Worm (Caenorhabditis elegans) whole organism, L4/young adult: Measurements from ENCODE around the gene T11F9.14.
"Not testable (repeated sequence)": the region's sequence is repeated elsewhere in the genome, so short reads cannot be mapped to it uniquely, and the experiment has no call there.

Source experiments
- W03F9.2 ChIP-seq: fragments of 150-350 bp; optimal IDR thresholded peaks from 2 replicates; lab custom pipeline; 2014; ENCODE audit warnings: missing biosample characterization, missing genetic modification characterization
- dao-5 ChIP-seq: sonication (generic microtip); optimal IDR thresholded peaks from 2 replicates; lab custom pipeline; 2016; ENCODE audit warnings: missing genotype, missing genetic modification characterization, moderate library complexity, missing compliant biosample characterization
- him-1 ChIP-seq: sonication (generic microtip); optimal IDR thresholded peaks from 2 replicates; lab custom pipeline; 2016; ENCODE audit warnings: missing genotype, missing genetic modification reagents, missing genetic modification characterization, missing compliant biosample characterization

T11F9.14 gene

DNA sequence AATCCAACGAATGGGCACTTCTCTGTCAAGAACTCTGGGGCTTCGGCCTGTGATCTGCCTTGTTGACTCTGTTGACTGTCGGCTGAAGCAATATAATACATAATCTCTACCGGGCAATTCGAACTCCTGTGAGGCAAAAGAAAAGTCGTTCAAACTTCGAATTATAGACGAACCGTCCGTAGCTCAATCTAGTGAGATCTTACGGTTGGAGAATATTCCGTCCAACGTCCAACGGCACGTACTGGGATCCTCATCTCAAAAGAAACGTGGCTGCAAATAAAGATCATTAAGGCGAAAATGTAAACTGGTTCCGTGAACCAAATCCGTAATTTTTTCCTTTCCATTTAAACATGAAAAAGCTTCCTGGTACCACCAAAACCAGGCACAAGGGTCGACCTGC lies at the start of gene T11F9.14:
Gene T11F9.14, minus strand, starts transcription at position 101 of the 400 bp plus-strand sequence.
- TF ChIP-seq him-1, dao-5, W03F9.2 (tag; lab: Kevin White, UChicago): not testable (repeated sequence)

DNA sequence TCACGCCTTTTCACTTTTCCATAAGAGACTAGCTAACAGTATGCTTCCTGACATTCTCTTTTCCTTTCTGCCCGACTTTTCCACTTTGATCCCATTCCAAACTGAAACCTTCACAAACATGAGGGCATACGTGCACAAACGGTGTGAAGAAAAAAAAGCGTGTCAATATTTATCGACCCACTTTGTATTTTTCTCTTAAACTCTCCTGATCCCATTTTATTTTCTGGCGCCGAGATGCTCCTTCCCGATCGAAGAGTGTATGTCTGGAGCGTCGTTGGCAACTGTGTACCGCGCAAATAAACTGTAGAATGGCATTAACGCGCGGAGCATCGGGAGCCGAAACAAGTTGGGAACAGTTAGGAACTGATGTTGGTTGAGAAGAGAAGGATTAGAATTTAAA lies 48.9 kb upstream of the T11F9.14 start:
- TF ChIP-seq dao-5 (tag; lab: Kevin White, UChicago) = no peak
- no peak for TF ChIP-seq W03F9.2 (tag; lab: Kevin White, UChicago)
- TF ChIP-seq him-1 (tag; lab: Kevin White, UChicago) = no peak

DNA sequence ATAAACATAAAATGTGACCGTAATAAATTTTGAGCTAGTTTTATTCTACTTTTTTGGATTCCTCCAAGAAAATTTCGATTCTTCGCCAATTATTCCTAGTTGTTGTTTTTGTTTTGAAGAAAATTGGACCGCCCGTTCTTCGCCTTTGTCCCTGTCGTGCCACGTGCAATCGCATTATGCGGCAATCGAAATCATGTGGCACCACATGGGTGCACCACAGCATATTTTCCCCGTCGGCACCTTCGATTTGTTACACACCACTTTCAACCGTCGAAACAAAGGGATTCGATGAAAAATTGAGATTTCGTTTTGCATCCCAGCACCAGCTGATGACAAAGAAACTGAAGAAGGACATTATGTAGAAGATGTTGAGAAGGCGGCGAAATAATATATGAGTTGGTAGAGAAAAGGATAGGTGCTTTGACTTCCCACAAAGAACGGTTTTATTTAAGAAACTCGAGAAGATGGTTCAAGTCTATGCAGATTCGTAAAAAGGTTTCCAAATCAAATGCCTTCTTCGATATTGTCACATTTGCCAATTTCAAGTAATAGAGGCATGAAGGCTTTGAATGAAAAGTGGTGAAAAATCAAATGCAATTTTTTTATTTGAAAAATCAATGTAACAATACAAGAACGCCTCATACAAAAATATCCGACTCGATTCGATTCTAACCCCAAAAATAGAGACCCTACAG lies 48.1 kb upstream of the T11F9.14 start:
- no peak for TF ChIP-seq dao-5 (tag; lab: Kevin White, UChicago)
- no peak for TF ChIP-seq W03F9.2 (tag; lab: Kevin White, UChicago)
- TF ChIP-seq him-1 (tag; lab: Kevin White, UChicago) = no peak

DNA sequence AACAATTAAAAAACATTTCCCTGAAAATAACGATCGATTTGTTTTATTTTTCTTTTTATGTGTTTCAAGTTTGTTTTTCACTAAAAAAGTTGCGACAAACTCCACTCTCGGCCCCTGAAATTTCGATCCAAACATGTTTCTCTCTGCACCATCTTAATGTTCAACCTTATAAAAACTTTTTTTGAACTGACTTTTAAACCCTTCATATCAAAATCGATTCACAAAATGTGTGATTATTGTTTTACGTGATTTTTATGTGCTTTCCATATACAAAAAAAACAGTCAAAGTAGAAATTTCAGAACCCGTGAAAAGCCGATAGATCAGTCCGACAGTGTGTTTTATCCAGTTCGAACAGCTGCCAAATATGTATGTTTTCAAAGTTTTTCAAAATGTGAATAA lies 46.9 kb upstream of the T11F9.14 start, which contains the start of gene ccch-1:
Gene ccch-1, plus strand, starts transcription at position 301 of the 400 bp plus-strand sequence.
- TF ChIP-seq him-1 (tag; lab: Kevin White, UChicago) (no peak), W03F9.2 (tag; lab: Kevin White, UChicago) (no peak), dao-5 (tag; lab: Kevin White, UChicago) (no peak)

DNA sequence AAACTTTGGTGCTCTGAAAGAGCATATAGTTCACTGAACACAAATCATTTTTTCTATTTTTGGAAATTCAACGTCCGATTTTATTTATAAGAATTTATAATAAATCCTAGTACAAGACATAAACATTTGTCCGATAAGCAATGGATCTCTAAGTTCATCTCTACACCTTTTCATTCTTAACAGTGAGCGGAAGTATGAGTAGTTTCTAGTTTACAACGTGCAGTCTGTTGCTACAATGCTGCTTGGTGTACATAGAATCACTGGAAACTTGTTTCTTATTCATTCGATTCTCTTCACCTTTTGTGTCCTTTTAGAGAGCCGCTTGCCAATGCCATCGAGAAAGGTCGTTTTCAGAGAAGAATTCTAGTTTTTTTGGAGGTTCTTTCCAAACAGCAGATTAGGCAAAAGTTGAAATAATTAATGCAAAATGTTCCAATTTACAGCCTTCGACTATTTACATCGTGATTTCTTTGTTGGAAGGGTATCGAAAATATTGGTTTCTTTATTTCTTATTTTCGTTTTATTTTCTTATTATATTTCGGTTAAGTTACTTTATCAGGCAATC lies 46.4 kb upstream of the T11F9.14 start:
- TF ChIP-seq dao-5 (tag; lab: Kevin White, UChicago) (no peak), him-1 (tag; lab: Kevin White, UChicago) (no peak), W03F9.2 (tag; lab: Kevin White, UChicago) (no peak)

DNA sequence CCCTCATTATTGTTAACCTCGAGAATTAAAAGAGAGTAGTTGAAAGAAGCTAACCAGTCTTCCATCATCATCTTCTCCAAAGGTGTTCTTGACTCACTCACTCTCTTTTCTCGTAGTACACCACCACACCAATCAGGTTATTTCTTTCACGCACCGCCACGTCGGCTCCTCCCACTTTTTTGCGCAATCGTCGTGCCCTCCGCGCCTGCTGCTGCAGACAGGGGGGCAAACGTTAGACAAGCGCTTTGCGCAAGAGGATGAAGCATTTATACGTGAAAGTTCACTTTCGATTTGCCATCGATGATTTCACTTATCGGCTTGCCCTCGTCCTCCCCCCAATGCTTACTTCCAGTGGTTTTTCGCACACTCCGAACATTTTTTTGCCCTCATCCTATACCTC lies 44.7 kb upstream of the T11F9.14 start:
- no peak for TF ChIP-seq him-1 (tag; lab: Kevin White, UChicago)
- TF ChIP-seq dao-5 (tag; lab: Kevin White, UChicago) = no peak
- no peak for TF ChIP-seq W03F9.2 (tag; lab: Kevin White, UChicago)

DNA sequence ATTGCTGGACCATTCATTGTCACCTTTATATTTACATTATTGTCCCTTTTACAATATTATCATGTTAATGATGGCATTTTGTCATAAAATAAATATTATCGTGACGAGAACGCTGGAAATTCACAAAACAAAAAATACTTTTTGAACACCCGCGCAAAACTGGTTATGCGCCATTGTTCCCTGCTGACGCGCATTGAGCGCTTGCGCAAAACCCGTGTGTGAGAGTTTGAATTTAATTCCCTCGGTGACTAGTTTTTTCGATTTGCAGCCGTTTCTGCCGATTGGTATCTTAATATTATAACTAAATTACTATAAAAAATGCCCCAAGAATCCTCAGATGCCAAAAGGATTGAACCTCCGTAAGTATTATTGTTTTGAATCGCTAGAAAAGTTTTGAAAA lies 40.8 kb upstream of the T11F9.14 start, which contains the start of gene pafo-1:
Gene pafo-1, plus strand, starts transcription at position 256 of the 400 bp plus-strand sequence.
- TF ChIP-seq W03F9.2 (tag; lab: Kevin White, UChicago) (peak; percentile 85), dao-5 (tag; lab: Kevin White, UChicago) (no peak), him-1 (tag; lab: Kevin White, UChicago) (peak; percentile 12)

DNA sequence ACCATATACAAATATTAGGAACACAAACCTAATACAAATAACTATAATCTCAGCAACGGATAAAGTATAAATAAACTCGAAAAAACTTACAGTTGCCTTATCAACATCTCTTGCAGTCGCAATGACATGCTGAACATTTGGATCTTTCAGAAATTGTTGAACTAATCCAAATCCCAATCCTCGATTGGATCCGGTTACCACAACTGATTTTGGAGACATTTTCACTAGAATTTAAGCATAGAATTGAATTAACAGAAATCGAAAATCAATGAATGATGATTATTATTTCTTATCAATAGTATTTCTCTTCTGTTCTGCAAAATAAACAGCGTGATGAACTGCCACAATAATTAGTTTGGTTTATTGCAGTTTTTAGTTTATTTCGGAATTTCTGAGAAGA lies 39.6 kb upstream of the T11F9.14 start, which contains the start of the genes C55A6.11 and C55A6.7:
Gene C55A6.11, plus strand, starts transcription at position 301 of the 400 bp plus-strand sequence.
Gene C55A6.7, minus strand, starts transcription at position 316 of the 400 bp plus-strand sequence.
- no peak for TF ChIP-seq him-1 (tag; lab: Kevin White, UChicago)
- TF ChIP-seq dao-5 (tag; lab: Kevin White, UChicago) = no peak
- no peak for TF ChIP-seq W03F9.2 (tag; lab: Kevin White, UChicago)

DNA sequence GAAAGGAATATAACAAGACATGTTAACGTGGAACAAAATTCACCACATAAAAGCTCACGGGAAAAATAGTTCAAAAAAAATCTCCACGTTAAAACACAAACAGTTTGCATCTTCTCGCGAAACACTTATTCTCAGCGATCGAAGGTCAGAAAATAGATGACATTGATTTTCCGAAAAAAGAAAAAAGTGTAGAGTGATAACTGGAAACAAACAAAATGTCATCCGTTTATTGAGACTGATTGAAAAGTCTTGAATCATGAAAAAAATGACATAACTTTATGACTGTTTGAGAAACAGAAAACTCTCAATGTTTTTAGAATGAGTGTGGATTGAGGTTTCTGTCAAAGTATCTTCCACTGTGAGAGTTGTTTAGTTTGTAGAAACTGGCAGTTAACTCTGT lies 37.2 kb upstream of the T11F9.14 start, which contains the start of gene C55A6.4:
Gene C55A6.4, minus strand, starts transcription at position 101 of the 400 bp plus-strand sequence.
- TF ChIP-seq W03F9.2 (tag; lab: Kevin White, UChicago) (no peak), dao-5 (tag; lab: Kevin White, UChicago) (no peak), him-1 (tag; lab: Kevin White, UChicago) (no peak)

DNA sequence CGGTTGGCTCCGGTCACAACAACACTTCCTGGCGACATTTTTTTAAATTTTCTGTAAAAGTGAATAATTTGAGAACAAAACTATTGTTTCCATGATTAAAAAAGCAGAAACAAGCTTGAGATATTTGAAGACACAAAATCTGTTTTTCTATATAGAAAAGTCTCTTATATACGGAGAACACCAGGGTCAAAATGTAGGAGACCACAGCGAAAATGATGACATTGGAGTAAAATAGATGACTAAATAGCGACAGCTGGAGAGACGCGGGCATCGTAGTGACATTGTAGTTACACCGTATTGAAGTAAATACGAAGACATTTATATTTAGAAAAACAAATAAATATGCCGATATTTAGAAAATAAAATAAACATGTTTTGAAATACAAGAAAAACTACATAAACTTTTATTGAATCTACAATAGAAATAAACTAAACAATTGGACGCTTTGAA lies 35.5 kb upstream of the T11F9.14 start, which contains the start of gene sdz-8:
Gene sdz-8, minus strand, starts transcription at position 51 of the 451 bp plus-strand sequence.
- TF ChIP-seq him-1 (tag; lab: Kevin White, UChicago) (no peak), dao-5 (tag; lab: Kevin White, UChicago) (no peak), W03F9.2 (tag; lab: Kevin White, UChicago) (no peak)

DNA sequence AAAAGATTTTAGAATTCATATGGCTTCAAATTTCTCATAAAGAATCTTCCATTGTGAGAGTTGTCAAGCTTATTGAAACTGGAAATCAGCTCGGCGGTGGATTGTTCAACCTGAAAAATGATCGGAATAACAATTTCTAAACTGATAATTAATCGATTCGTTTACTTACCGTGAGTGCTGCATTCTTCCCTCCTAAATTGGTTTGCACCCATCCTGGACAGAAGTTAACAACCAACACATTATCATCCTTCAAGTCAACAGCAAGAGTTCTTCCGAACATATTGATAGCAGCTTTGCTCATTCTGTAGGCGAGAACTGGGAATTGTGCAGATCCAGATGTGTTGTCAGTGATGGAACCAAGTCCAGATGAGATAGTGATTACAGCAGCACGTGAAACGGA lies 34.5 kb upstream of the T11F9.14 start:
- TF ChIP-seq him-1 (tag; lab: Kevin White, UChicago) (no peak), W03F9.2 (tag; lab: Kevin White, UChicago) (no peak), dao-5 (tag; lab: Kevin White, UChicago) (no peak)

DNA sequence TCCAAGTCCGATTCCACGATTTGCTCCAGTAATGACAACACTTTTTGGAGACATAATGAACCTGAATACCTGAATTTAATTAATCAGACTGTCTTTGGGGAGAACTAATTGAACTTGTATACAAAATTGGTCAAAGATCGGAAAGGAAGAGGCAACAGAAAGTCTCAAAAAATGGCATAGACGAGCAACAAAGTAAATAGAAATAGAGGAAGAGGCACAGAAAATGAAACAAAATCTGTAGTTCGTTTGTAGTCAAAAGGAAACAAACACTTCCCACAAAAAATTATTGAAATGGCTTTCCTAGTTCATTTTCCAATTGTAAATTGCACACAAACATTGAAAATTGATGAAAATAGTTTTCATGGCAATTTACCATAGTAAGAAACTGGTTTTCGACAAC lies 34.0 kb upstream of the T11F9.14 start, which contains the start of gene C55A6.6:
Gene C55A6.6, minus strand, starts transcription at position 61 of the 400 bp plus-strand sequence.
- TF ChIP-seq W03F9.2 (tag; lab: Kevin White, UChicago) = no peak
- no peak for TF ChIP-seq him-1 (tag; lab: Kevin White, UChicago)
- no peak for TF ChIP-seq dao-5 (tag; lab: Kevin White, UChicago)

DNA sequence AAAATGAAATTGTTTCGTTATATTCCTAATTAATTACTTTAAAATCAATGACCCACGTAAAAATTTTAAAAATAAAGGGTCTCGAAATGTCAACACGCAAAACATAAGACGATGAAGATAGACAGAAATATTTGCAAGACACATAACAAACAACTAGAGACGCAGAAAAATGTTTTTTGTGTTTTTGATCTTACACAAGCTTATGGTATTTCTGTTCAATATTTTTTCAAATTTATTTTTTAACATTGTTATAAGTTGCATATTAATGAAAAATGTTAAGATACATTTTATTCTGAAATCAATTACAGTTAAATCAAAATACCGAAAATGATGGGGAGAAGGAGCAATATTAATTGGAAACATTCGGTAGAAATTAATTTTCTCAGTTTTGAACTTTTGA lies 32.8 kb upstream of the T11F9.14 start, which contains the start of gene C55A6.3:
Gene C55A6.3, minus strand, starts transcription at position 101 of the 400 bp plus-strand sequence.
- TF ChIP-seq dao-5 (tag; lab: Kevin White, UChicago) (no peak), him-1 (tag; lab: Kevin White, UChicago) (no peak)
